Fruit fly (Drosophila melanogaster) whole organism, wandering third instar larva: ENCODE data around the gene CG33107.
A peak's percentile ranks its signal among the peaks of the same experiment; 100 is the strongest.

Experiments
- CG32264 ChIP-seq: fragments of 200-800 bp; sonication (Bioruptor generic); optimal IDR thresholded peaks from 2 replicates; lab custom pipeline; 2016; ENCODE audit warnings: missing biosample characterization, missing genetic modification characterization
- CrebA ChIP-seq: fragments of 200-800 bp; sonication (Bioruptor generic); optimal IDR thresholded peaks from 2 replicates; lab custom pipeline; 2016; ENCODE audit warnings: missing biosample characterization, mild to moderate bottlenecking, missing genetic modification characterization, borderline replicate concordance
- GATAd ChIP-seq: sonication (Bioruptor generic); optimal IDR thresholded peaks from 2 replicates; lab custom pipeline; 2016; ENCODE audit warnings: missing biosample characterization, missing genetic modification characterization
- Hr83 ChIP-seq: fragments of 200-300 bp; sonication (Bioruptor generic); optimal IDR thresholded peaks from 2 replicates; lab custom pipeline; 2016; ENCODE audit warnings: missing biosample characterization, mild to moderate bottlenecking, missing genetic modification characterization, moderate library complexity; ENCODE audit not compliant: poor library complexity, severe bottlenecking
- Jra ChIP-seq: sonication (Bioruptor generic); optimal IDR thresholded peaks from 2 replicates; lab custom pipeline; 2016; ENCODE audit warnings: missing biosample characterization, missing genetic modification characterization
- brk ChIP-seq: fragments of 200-800 bp; sonication (Bioruptor generic); optimal IDR thresholded peaks from 2 replicates; lab custom pipeline; 2016; ENCODE audit warnings: missing biosample characterization, mild to moderate bottlenecking, missing genetic modification characterization
- h ChIP-seq: fragments of 200-800 bp; sonication (Bioruptor generic); optimal IDR thresholded peaks from 3 replicates; lab custom pipeline; 2016; ENCODE audit warnings: missing biosample characterization, mild to moderate bottlenecking, missing genetic modification characterization
- jim ChIP-seq: fragments of 175-275, 200-325 bp; sonication (Bioruptor generic); optimal IDR thresholded peaks from 2 replicates; lab custom pipeline; 2016; ENCODE audit warnings: missing biosample characterization, mild to moderate bottlenecking, missing genetic modification characterization
- lola ChIP-seq: fragments of >200 bp; optimal IDR thresholded peaks from 2 replicates; lab custom pipeline; 2017; ENCODE audit warnings: missing biosample characterization, missing genetic modification characterization
- psq ChIP-seq: fragments of 200-800 bp; sonication (Bioruptor generic); optimal IDR thresholded peaks from 3 replicates; lab custom pipeline; 2017; ENCODE audit warnings: missing biosample characterization, mild to moderate bottlenecking, missing genetic modification characterization, moderate library complexity
- tai ChIP-seq: sonication (Bioruptor generic); optimal IDR thresholded peaks from 2 replicates; lab custom pipeline; 2016; ENCODE audit warnings: missing biosample characterization, missing genetic modification characterization

dm6 chr3R:22538877-22539276 is 45.6 kb downstream of the CG33107 start:
- TF ChIP-seq Hr83 (GFP tag; lab: Kevin White, UChicago) = no peak
- TF ChIP-seq Jra (GFP tag; lab: Kevin White, UChicago) = no peak
- peak; percentile 13 for TF ChIP-seq h
- no peak for TF ChIP-seq psq
- no peak for TF ChIP-seq GATAd (GFP tag; lab: Kevin White, UChicago)
- TF ChIP-seq tai = no peak
- no peak for TF ChIP-seq CG32264
- no peak for TF ChIP-seq lola (GFP tag; lab: Kevin White, UChicago)
- TF ChIP-seq brk (GFP tag; lab: Kevin White, UChicago) = no peak
- no peak for TF ChIP-seq CrebA (GFP tag; lab: Kevin White, UChicago)
- TF ChIP-seq jim (GFP tag; lab: Kevin White, UChicago) = no peak
